Worm (Caenorhabditis elegans): ENCODE data around the gene H37A05.2.

H37A05.2 gene

DNA sequence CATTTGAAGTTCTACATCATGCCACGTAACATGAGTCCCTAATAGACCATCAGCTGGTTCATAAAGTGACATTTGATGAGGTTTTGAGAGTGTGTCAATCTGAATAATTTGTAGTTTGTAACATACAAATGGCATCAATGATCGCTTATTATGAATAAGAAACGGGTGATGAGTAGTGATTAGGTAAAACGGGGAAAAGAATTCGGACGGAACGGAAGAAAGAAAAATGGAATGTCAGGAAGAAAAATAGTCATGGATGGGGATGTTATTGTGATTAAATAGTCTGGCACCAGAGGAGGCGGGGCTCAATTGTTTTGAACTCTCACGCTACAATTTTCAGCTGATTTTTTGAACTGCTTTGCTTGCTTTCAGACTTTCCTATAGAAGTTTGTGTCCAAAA lies at the start of gene H37A05.2:
Gene H37A05.2, minus strand, starts transcription at position 101 of the 400 bp plus-strand sequence.
- no peak for TF ChIP-seq nhr-28 (tag; optimal IDR thresholded peaks at IDR 0.05)

DNA sequence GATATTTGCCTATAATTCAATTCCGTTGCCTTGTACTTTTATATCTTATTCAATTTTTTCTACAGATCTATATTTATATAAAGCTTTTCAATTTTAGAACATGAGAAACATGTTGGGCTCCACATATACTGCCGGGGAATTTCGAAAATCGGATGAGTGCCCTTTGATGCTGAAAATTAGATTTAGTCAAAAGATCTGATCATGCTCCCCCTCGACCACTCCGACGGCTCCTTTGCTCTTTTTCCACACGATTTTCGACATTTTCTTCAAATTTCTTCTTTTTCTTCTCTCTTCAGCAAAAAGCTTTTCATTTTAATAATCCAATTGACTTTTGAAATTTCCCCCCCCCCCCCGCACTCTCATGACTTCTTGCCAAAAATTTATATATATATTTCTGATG lies 47.4 kb upstream of the H37A05.2 start:
- TF ChIP-seq mls-2 (tag; optimal IDR thresholded peaks at IDR 0.05) (no peak), ces-1 (GFP tag; optimal IDR thresholded peaks at IDR 0.05) (peak; percentile 86)

DNA sequence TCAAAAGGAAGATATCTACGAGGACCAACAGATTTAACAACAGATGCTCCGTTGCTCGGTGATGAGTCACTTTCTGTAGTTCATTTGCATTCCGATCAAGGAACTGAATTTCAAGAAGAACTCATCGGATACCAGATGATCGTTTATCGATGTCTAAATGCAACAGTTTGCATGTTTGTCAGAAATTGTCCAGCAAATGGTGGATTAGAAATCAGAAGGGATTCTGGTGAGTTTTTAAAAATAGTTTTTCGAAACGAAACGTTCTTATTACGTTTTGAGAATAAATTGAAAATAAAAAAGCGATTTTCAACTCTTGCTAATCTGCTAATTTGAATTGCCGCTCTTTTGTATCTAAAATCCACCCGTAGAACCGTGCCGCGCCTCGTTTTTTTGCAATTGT lies 45.8 kb upstream of the H37A05.2 start:
- no peak for TF ChIP-seq lin-32 (GFP tag; optimal IDR thresholded peaks at IDR 0.05)
- no peak for TF ChIP-seq lin-13 (tag; optimal IDR thresholded peaks at IDR 0.05)
- no peak for TF ChIP-seq cnd-1 (tag; optimal IDR thresholded peaks at IDR 0.05)
- no peak for TF ChIP-seq sptf-1 (tag; optimal IDR thresholded peaks at IDR 0.05)
- TF ChIP-seq nhr-12 (tag; optimal IDR thresholded peaks at IDR 0.05): no peak
- no peak for TF ChIP-seq ceh-83 (GFP tag; optimal IDR thresholded peaks at IDR 0.05)
- TF ChIP-seq ces-1 (GFP tag; optimal IDR thresholded peaks at IDR 0.05): no peak
- no peak for TF ChIP-seq blmp-1 (tag; optimal IDR thresholded peaks at IDR 0.05)
- TF ChIP-seq mls-2 (tag; optimal IDR thresholded peaks at IDR 0.05): no peak
- TF ChIP-seq ceh-43 (GFP tag; optimal IDR thresholded peaks at IDR 0.05): no peak

DNA sequence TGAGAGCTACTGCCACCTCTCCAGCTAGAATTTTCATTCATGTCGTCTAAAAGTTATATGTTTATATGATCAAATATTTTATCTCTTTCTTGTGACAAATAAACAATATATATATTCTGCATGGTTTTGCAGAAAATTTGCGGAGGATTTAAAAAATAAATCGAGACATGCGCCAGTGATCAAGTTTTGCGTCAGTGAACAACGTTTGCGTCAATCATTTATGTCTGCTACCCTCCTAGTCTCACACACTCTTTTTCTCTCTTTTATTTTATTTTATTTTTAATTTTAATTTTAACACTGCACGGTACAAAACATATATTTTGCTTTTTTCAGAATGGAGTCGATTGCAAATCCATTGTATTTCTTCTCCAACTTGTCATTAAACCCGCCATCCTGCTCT lies 44.5 kb upstream of the H37A05.2 start, which contains the start of the genes tag-65 and ccz-1:
Gene tag-65, minus strand, starts transcription at position 46 of the 400 bp plus-strand sequence.
Gene ccz-1, plus strand, starts transcription at position 334 of the 400 bp plus-strand sequence.
- TF ChIP-seq hlh-1 (tag; optimal IDR thresholded peaks at IDR 0.05) (peak; percentile 36), drap-1 (GFP tag; optimal IDR thresholded peaks at IDR 0.05) (no peak), blmp-1 (tag; optimal IDR thresholded peaks at IDR 0.05) (no peak), nhr-12 (tag; optimal IDR thresholded peaks at IDR 0.05) (no peak), elt-1 (tag; optimal IDR thresholded peaks at IDR 0.05; ENCODE audit: borderline replicate concordance, insufficient read depth) (no peak), flh-1 (GFP tag; optimal IDR thresholded peaks at IDR 0.05) (no peak), cnd-1 (tag; optimal IDR thresholded peaks at IDR 0.05) (no peak), ceh-43 (GFP tag; optimal IDR thresholded peaks at IDR 0.05) (no peak), unc-39 (tag; optimal IDR thresholded peaks at IDR 0.05) (no peak), ceh-83 (GFP tag; optimal IDR thresholded peaks at IDR 0.05) (peak; percentile 34), sem-2 (GFP tag; optimal IDR thresholded peaks at IDR 0.05) (no peak), zip-8 (tag; optimal IDR thresholded peaks at IDR 0.05) (no peak), unc-120 (tag; optimal IDR thresholded peaks at IDR 0.05; ENCODE audit: poor library complexity, severe bottlenecking) (no peak), sptf-1 (tag; optimal IDR thresholded peaks at IDR 0.05) (peak; percentile 60), ham-2 (GFP tag; optimal IDR thresholded peaks at IDR 0.05) (no peak), nhr-237 (tag; optimal IDR thresholded peaks at IDR 0.05) (peak; percentile 78), ztf-11 (tag; optimal IDR thresholded peaks at IDR 0.05) (no peak), elt-3 (tag; optimal IDR thresholded peaks at IDR 0.05) (no peak), mep-1 (tag; optimal IDR thresholded peaks at IDR 0.05) (peak; percentile 74), pha-4 (tag; optimal IDR thresholded peaks at IDR 0.05) (peak; percentile 90), tbx-8 (GFP tag; optimal IDR thresholded peaks at IDR 0.05) (no peak), ces-1 (GFP tag; optimal IDR thresholded peaks at IDR 0.05) (peak; percentile 85), unc-62 (GFP tag; optimal IDR thresholded peaks at IDR 0.05) (peak; percentile 60), lin-13 (tag; optimal IDR thresholded peaks at IDR 0.05) (peak; percentile 66), nhr-2 (tag; optimal IDR thresholded peaks at IDR 0.05) (peak; percentile 4), mls-2 (tag; optimal IDR thresholded peaks at IDR 0.05) (no peak), ceh-39 (tag; optimal IDR thresholded peaks at IDR 0.05) (no peak), nhr-28 (tag; optimal IDR thresholded peaks at IDR 0.05) (no peak), nhr-76 (tag; optimal IDR thresholded peaks at IDR 0.05) (no peak), mab-5 (tag; optimal IDR thresholded peaks at IDR 0.05) (peak; percentile 22), lsy-2 (tag; optimal IDR thresholded peaks at IDR 0.05) (peak; percentile 74), M03D4.4 (tag; optimal IDR thresholded peaks at IDR 0.05) (no peak), bed-3 (GFP tag; optimal IDR thresholded peaks at IDR 0.05) (no peak), snpc-4 (tag; optimal IDR thresholded peaks at IDR 0.05) (no peak), lin-32 (GFP tag; optimal IDR thresholded peaks at IDR 0.05) (no peak)

Data from whole organism, mixed stage, embryonic.